Worm (Caenorhabditis elegans) whole organism, L3 larva: ENCODE measurements around the gene unc-3.

ENCODE experiments used
- ceh-82 ChIP-seq: fragments of 150-350 bp; optimal IDR thresholded peaks from 2 replicates; lab custom pipeline; 2014; ENCODE audit warnings: missing biosample characterization, missing genetic modification characterization
- egl-5 ChIP-seq: fragments of 150-350 bp; optimal IDR thresholded peaks from 2 replicates; lab custom pipeline; 2017; ENCODE audit warnings: missing biosample characterization, missing genetic modification reagents, missing genetic modification characterization, inconsistent platforms
- jun-1 ChIP-seq: fragments of 150-350 bp; optimal IDR thresholded peaks from 2 replicates; lab custom pipeline; 2014; ENCODE audit warnings: missing biosample characterization, missing genetic modification reagents, missing genetic modification characterization
- lin-15B ChIP-seq: fragments of 150-350 bp; optimal IDR thresholded peaks from 2 replicates; lab custom pipeline; 2014; ENCODE audit warnings: missing biosample characterization, missing genetic modification characterization
- lsy-12 ChIP-seq: sonication (generic microtip); optimal IDR thresholded peaks from 2 replicates; lab custom pipeline; 2016; ENCODE audit warnings: mild to moderate bottlenecking, missing genetic modification characterization, missing compliant biosample characterization
- nhr-12 ChIP-seq: fragments of 150-350 bp; optimal IDR thresholded peaks from 2 replicates; lab custom pipeline; 2014; ENCODE audit warnings: missing biosample characterization, missing genetic modification characterization
- nhr-76 ChIP-seq: fragments of 150-350 bp; sonication (generic microtip); optimal IDR thresholded peaks from 5 replicates; lab custom pipeline; 2014; ENCODE audit warnings: missing biosample characterization, missing genetic modification characterization
- nhr-77 ChIP-seq: fragments of 150-350 bp; optimal IDR thresholded peaks from 2 replicates; lab custom pipeline; 2014; ENCODE audit warnings: missing biosample characterization, missing genetic modification characterization
- pha-4 ChIP-seq: fragments of 150-350 bp; optimal IDR thresholded peaks from 2 replicates; lab custom pipeline; 2014; ENCODE audit warnings: missing biosample characterization, missing genetic modification reagents, missing genetic modification characterization
- skn-1 ChIP-seq: fragments of 150-350 bp; optimal IDR thresholded peaks from 2 replicates; lab custom pipeline; 2014; ENCODE audit warnings: missing biosample characterization, missing genetic modification characterization
- ztf-4 ChIP-seq: fragments of 150-350 bp; optimal IDR thresholded peaks from 2 replicates; lab custom pipeline; 2014; ENCODE audit warnings: missing biosample characterization, missing genetic modification characterization

ce11 chrX:14737623-14738022 lies 35.7 kb upstream of the unc-3 start:
- TF ChIP-seq nhr-12 (tag; lab: Kevin White, UChicago): no peak
- TF ChIP-seq lsy-12: no peak
- no peak for TF ChIP-seq ztf-4 (tag; lab: Kevin White, UChicago)
- TF ChIP-seq ceh-82 (tag; lab: Kevin White, UChicago): no peak
- TF ChIP-seq lin-15B: no peak
- no peak for TF ChIP-seq nhr-77 (tag; lab: Kevin White, UChicago)
- TF ChIP-seq nhr-76 (tag; lab: Kevin White, UChicago): no peak
- no peak for TF ChIP-seq egl-5 (tag; lab: Kevin White, UChicago)
- no peak for TF ChIP-seq pha-4
- no peak for TF ChIP-seq skn-1 (tag; lab: Kevin White, UChicago)
- TF ChIP-seq jun-1: no peak
